Fruit fly (Drosophila melanogaster): ENCODE measurements around the gene CG31673.

- TF ChIP-seq CG9948 (tag; optimal IDR thresholded peaks at IDR 0.05) (no peak), gl (tag; optimal IDR thresholded peaks at IDR 0.05) (no peak), EcR (GFP tag; optimal IDR thresholded peaks at IDR 0.05) (no peak), Ets98B (GFP tag; IDR thresholded peaks at IDR 0.05) (no peak), CG15710 (tag; optimal IDR thresholded peaks at IDR 0.05) (no peak), fd96Ca (GFP tag; IDR thresholded peaks at IDR 0.05) (no peak), Snoo (tag; optimal IDR thresholded peaks at IDR 0.05) (no peak), CG17806 (tag; optimal IDR thresholded peaks at IDR 0.05) (no peak), CG12605 (GFP tag; IDR thresholded peaks at IDR 0.05) (no peak), CG32121 (GFP tag; IDR thresholded peaks at IDR 0.05) (no peak), D1 (tag; optimal IDR thresholded peaks at IDR 0.05) (no peak), CG34367 (tag; optimal IDR thresholded peaks at IDR 0.05) (no peak)
These were observed 48.6 kb upstream of the CG31673 start for dm6 chr2L:20780768-20781167.
